Fruit fly (Drosophila melanogaster) whole organism, wandering third instar larva: ENCODE measurements around the gene CG13692.
A peak's percentile ranks its signal among the peaks of the same experiment; 100 is the strongest.

Source experiments
- Abd-B ChIP-seq: fragments of >200 bp; optimal IDR thresholded peaks from 2 replicates; lab custom pipeline; 2017; ENCODE audit warnings: missing biosample characterization, missing genetic modification characterization
- CG32264 ChIP-seq: fragments of 200-800 bp; sonication (Bioruptor generic); optimal IDR thresholded peaks from 2 replicates; lab custom pipeline; 2016; ENCODE audit warnings: missing biosample characterization, missing genetic modification characterization
- CG9705 ChIP-seq: fragments of 200-800 bp; sonication (Bioruptor generic); optimal IDR thresholded peaks from 2 replicates; lab custom pipeline; 2018; ENCODE audit warnings: missing biosample characterization, mild to moderate bottlenecking, missing genetic modification characterization
- CrebA ChIP-seq: fragments of 200-800 bp; sonication (Bioruptor generic); optimal IDR thresholded peaks from 2 replicates; lab custom pipeline; 2016; ENCODE audit warnings: missing biosample characterization, mild to moderate bottlenecking, missing genetic modification characterization, borderline replicate concordance
- Dfd ChIP-seq: fragments of >200 bp; optimal IDR thresholded peaks from 2 replicates; lab custom pipeline; 2017; ENCODE audit warnings: missing biosample characterization, missing genetic modification characterization
- Dif ChIP-seq: fragments of 200-275, 200-300 bp; sonication (Bioruptor generic); optimal IDR thresholded peaks from 2 replicates; lab custom pipeline; 2018; ENCODE audit warnings: missing biosample characterization, missing genetic modification characterization; ENCODE audit not compliant: partially characterized antibody
- GATAd ChIP-seq: sonication (Bioruptor generic); optimal IDR thresholded peaks from 2 replicates; lab custom pipeline; 2016; ENCODE audit warnings: missing biosample characterization, missing genetic modification characterization
- HLH106 ChIP-seq: fragments of 200-800 bp; optimal IDR thresholded peaks from 3 replicates; lab custom pipeline; 2019; ENCODE audit warnings: missing biosample characterization, mild to moderate bottlenecking, missing genetic modification characterization, moderate library complexity
- Hnf4 ChIP-seq: fragments of 200-800 bp; sonication (Bioruptor generic); optimal IDR thresholded peaks from 2 replicates; lab custom pipeline; 2016; ENCODE audit warnings: missing biosample characterization, mild to moderate bottlenecking, missing genetic modification characterization
- Hr78 ChIP-seq: fragments of >200 bp; optimal IDR thresholded peaks from 2 replicates; lab custom pipeline; 2017; ENCODE audit warnings: missing biosample characterization, missing genetic modification characterization
- Hr83 ChIP-seq: fragments of 200-300 bp; sonication (Bioruptor generic); optimal IDR thresholded peaks from 2 replicates; lab custom pipeline; 2016; ENCODE audit warnings: missing biosample characterization, mild to moderate bottlenecking, missing genetic modification characterization, moderate library complexity; ENCODE audit not compliant: poor library complexity, severe bottlenecking
- Jra ChIP-seq: sonication (Bioruptor generic); optimal IDR thresholded peaks from 2 replicates; lab custom pipeline; 2016; ENCODE audit warnings: missing biosample characterization, missing genetic modification characterization
- Mio ChIP-seq: sonication (Bioruptor generic); optimal IDR thresholded peaks from 2 replicates; lab custom pipeline; 2016; ENCODE audit warnings: missing biosample characterization, missing genetic modification characterization
- Myc ChIP-seq: fragments of >200 bp; optimal IDR thresholded peaks from 2 replicates; lab custom pipeline; 2017
- N ChIP-seq: fragments of >200 bp; optimal IDR thresholded peaks from 2 replicates; lab custom pipeline; 2018; ENCODE audit warnings: missing biosample characterization, missing external identifiers, missing genetic modification characterization
- OdsH ChIP-seq: fragments of 200-800 bp; sonication (Bioruptor generic); optimal IDR thresholded peaks from 2 replicates; lab custom pipeline; 2016; ENCODE audit warnings: missing biosample characterization, mild to moderate bottlenecking, missing genetic modification characterization
- Rel ChIP-seq, 2 experiments: fragments of 200-800 bp; sonication (Bioruptor generic) in 1 of 2; optimal IDR thresholded peaks; 2 replicates in 1 of 2; 3 replicates in 1 of 2; lab custom pipeline; 2016 to 2019; ENCODE audit warnings: mild to moderate bottlenecking in 2 of 2, missing biosample characterization in 2 of 2, missing genetic modification characterization in 2 of 2, moderate library complexity in 1 of 2
- Sp1 ChIP-seq: fragments of 200-800 bp; sonication (Bioruptor generic); optimal IDR thresholded peaks from 3 replicates; lab custom pipeline; 2019; ENCODE audit warnings: missing biosample characterization, mild to moderate bottlenecking, missing genetic modification characterization, moderate library complexity
- Vsx2 ChIP-seq: fragments of 200-300, 225-300 bp; sonication (Bioruptor generic); optimal IDR thresholded peaks from 2 replicates; lab custom pipeline; 2018; ENCODE audit warnings: missing biosample characterization, missing genetic modification characterization; ENCODE audit not compliant: partially characterized antibody
- br ChIP-seq: fragments of 200-800 bp; sonication (Bioruptor generic); optimal IDR thresholded peaks from 2 replicates; lab custom pipeline; 2016; ENCODE audit warnings: missing biosample characterization, missing genetic modification characterization
- brk ChIP-seq: fragments of 200-800 bp; sonication (Bioruptor generic); optimal IDR thresholded peaks from 2 replicates; lab custom pipeline; 2016; ENCODE audit warnings: missing biosample characterization, mild to moderate bottlenecking, missing genetic modification characterization
- dl ChIP-seq, 2 experiments: fragments of 175-275, 200-275 bp in 1 of 2; fragments of 200-275 bp in 1 of 2; sonication (Bioruptor generic); optimal IDR thresholded peaks; lab custom pipeline; 2018; ENCODE audit warnings: mild to moderate bottlenecking in 2 of 2, missing biosample characterization in 2 of 2, missing genetic modification characterization in 2 of 2, moderate library complexity in 2 of 2; ENCODE audit not compliant: partially characterized antibody in 2 of 2, insufficient read depth in 1 of 2
- dmrt93B ChIP-seq: fragments of 200-800 bp; sonication (Bioruptor generic); optimal IDR thresholded peaks from 2 replicates; lab custom pipeline; 2018; ENCODE audit warnings: missing biosample characterization, mild to moderate bottlenecking, missing genetic modification characterization
- dsf ChIP-seq: sonication (Bioruptor generic); optimal IDR thresholded peaks from 2 replicates; lab custom pipeline; 2016; ENCODE audit warnings: missing biosample characterization, missing genetic modification characterization, borderline replicate concordance
- ey ChIP-seq: fragments of 200-800 bp; sonication (Bioruptor generic); optimal IDR thresholded peaks from 2 replicates; lab custom pipeline; 2016; ENCODE audit warnings: missing biosample characterization, missing genetic modification characterization
- foxo ChIP-seq, 2 experiments: fragments of 200-800 bp; sonication (Bioruptor generic); optimal IDR thresholded peaks; 2 replicates in 1 of 2; 3 replicates in 1 of 2; lab custom pipeline; 2016 to 2017; ENCODE audit warnings: missing biosample characterization in 2 of 2, missing genetic modification characterization in 2 of 2
- fru ChIP-seq: fragments of 200-800 bp; sonication (Bioruptor generic); optimal IDR thresholded peaks from 3 replicates; lab custom pipeline; 2016; ENCODE audit warnings: missing biosample characterization, mild to moderate bottlenecking, missing genetic modification characterization
- h ChIP-seq: fragments of 200-800 bp; sonication (Bioruptor generic); optimal IDR thresholded peaks from 3 replicates; lab custom pipeline; 2016; ENCODE audit warnings: missing biosample characterization, mild to moderate bottlenecking, missing genetic modification characterization
- jim ChIP-seq: fragments of 175-275, 200-325 bp; sonication (Bioruptor generic); optimal IDR thresholded peaks from 2 replicates; lab custom pipeline; 2016; ENCODE audit warnings: missing biosample characterization, mild to moderate bottlenecking, missing genetic modification characterization
- lola ChIP-seq: fragments of >200 bp; optimal IDR thresholded peaks from 2 replicates; lab custom pipeline; 2017; ENCODE audit warnings: missing biosample characterization, missing genetic modification characterization
- pan ChIP-seq: fragments of >200 bp; optimal IDR thresholded peaks from 2 replicates; lab custom pipeline; 2017
- psq ChIP-seq: fragments of 200-800 bp; sonication (Bioruptor generic); optimal IDR thresholded peaks from 3 replicates; lab custom pipeline; 2017; ENCODE audit warnings: missing biosample characterization, mild to moderate bottlenecking, missing genetic modification characterization, moderate library complexity
- rgr ChIP-seq: fragments of 200-800 bp; sonication (Bioruptor generic); optimal IDR thresholded peaks from 3 replicates; lab custom pipeline; 2016; ENCODE audit warnings: missing biosample characterization, mild to moderate bottlenecking, missing genetic modification characterization
- sage ChIP-seq: fragments of 200-800 bp; sonication (Bioruptor generic); optimal IDR thresholded peaks from 2 replicates; lab custom pipeline; 2016; ENCODE audit warnings: missing biosample characterization, mild to moderate bottlenecking, missing genetic modification characterization
- sv ChIP-seq: fragments of 200-800 bp; sonication (Bioruptor generic); optimal IDR thresholded peaks from 3 replicates; lab custom pipeline; 2016; ENCODE audit warnings: missing biosample characterization, missing genetic modification characterization
- tai ChIP-seq: sonication (Bioruptor generic); optimal IDR thresholded peaks from 2 replicates; lab custom pipeline; 2016; ENCODE audit warnings: missing biosample characterization, missing genetic modification characterization
- usp ChIP-seq: fragments of >200 bp; optimal IDR thresholded peaks from 2 replicates; lab custom pipeline; 2017; ENCODE audit warnings: missing biosample characterization, missing genetic modification characterization
- woc ChIP-seq: sonication (Bioruptor generic); optimal IDR thresholded peaks from 2 replicates; lab custom pipeline; 2016; ENCODE audit warnings: missing biosample characterization, mild to moderate bottlenecking, missing genetic modification characterization

CG13692 gene

dm6 chr2L:441927-442691 is 20.5 kb downstream of the CG13692 start:
- TF ChIP-seq Dif (GFP tag; lab: Kevin White, UChicago) (no peak), h (GFP tag; lab: Kevin White, UChicago) (peak; percentile 96), usp (GFP tag; lab: Kevin White, UChicago) (no peak), dmrt93B (GFP tag; lab: Kevin White, UChicago) (peak; percentile 90), pan (lab: Kevin White, UChicago) (no peak), psq (GFP tag; lab: Kevin White, UChicago) (peak; percentile 91), sv (GFP tag; lab: Kevin White, UChicago) (peak; percentile 48), Dfd (no peak), Hr78 (GFP tag; lab: Kevin White, UChicago) (no peak), CG9705 (GFP tag; lab: Kevin White, UChicago) (peak; percentile 76), tai (GFP tag; lab: Kevin White, UChicago) (no peak), brk (no peak), Rel (GFP tag; optimal IDR thresholded peaks at IDR 0.05; lab: Kevin White, UChicago) (peak; percentile 92), Rel (tag; optimal IDR thresholded peaks at IDR 0.05; lab: Kevin White, UChicago) (peak; percentile 61), HLH106 (tag; lab: Kevin White, UChicago) (peak; percentile 94), dsf (peak; percentile 80), Sp1 (GFP tag; lab: Kevin White, UChicago) (peak; percentile 94), woc (GFP tag; lab: Kevin White, UChicago) (peak; percentile 97), Abd-B (no peak), N (GFP tag; lab: Kevin White, UChicago) (no peak), lola (GFP tag; lab: Kevin White, UChicago) (no peak), OdsH (GFP tag; lab: Kevin White, UChicago) (peak; percentile 95), Hr83 (peak; percentile 82), GATAd (GFP tag; lab: Kevin White, UChicago) (no peak), fru (GFP tag; lab: Kevin White, UChicago) (peak; percentile 97), jim (GFP tag; lab: Kevin White, UChicago) (no peak), CG32264 (GFP tag; lab: Kevin White, UChicago) (peak; percentile 91), Mio (GFP tag; lab: Kevin White, UChicago) (peak; percentile 67), Myc (lab: Kevin White, UChicago) (no peak), br (GFP tag; lab: Kevin White, UChicago) (peak; percentile 96), sage (GFP tag; lab: Kevin White, UChicago) (peak; percentile 96), Jra (GFP tag; lab: Kevin White, UChicago) (peak; percentile 86), dl (GFP tag; optimal IDR thresholded peaks at IDR 0.05; lab: Kevin White, UChicago; ENCODE audit: insufficient read depth in 1 of 2, partially characterized antibody in 2 of 2) (peak in 1 of 2 experiments; percentile 10), rgr (GFP tag; lab: Kevin White, UChicago) (peak; percentile 94), ey (GFP tag; lab: Kevin White, UChicago) (peak; percentile 96), Hnf4 (GFP tag; lab: Kevin White, UChicago) (peak; percentile 93), foxo (GFP tag; optimal IDR thresholded peaks at IDR 0.05; lab: Kevin White, UChicago) (peak; percentile 63 to 97), CrebA (GFP tag; lab: Kevin White, UChicago) (no peak), Vsx2 (GFP tag; lab: Kevin White, UChicago) (peak; percentile 4)

- TF ChIP-seq sage (GFP tag; lab: Kevin White, UChicago) (no peak), fru (GFP tag; lab: Kevin White, UChicago) (no peak), Dif (GFP tag; lab: Kevin White, UChicago) (no peak), dmrt93B (GFP tag; lab: Kevin White, UChicago) (no peak), Hr78 (GFP tag; lab: Kevin White, UChicago) (no peak), HLH106 (tag; lab: Kevin White, UChicago) (no peak), psq (GFP tag; lab: Kevin White, UChicago) (no peak), pan (lab: Kevin White, UChicago) (no peak)
Observed at dm6 chr2L:447124-447523, 25.6 kb downstream of the CG13692 start.
